Fruit fly (Drosophila melanogaster) Kc167 (cell line): ENCODE measurements around the gene CG7031.

Experiments used
- Myc ChIP-seq: fragments of >200 bp; optimal IDR thresholded peaks from 2 replicates; lab custom pipeline; 2017; ENCODE audit warnings: missing external identifiers
- Sin3A ChIP-seq: fragments of >200 bp; optimal IDR thresholded peaks from 2 replicates; lab custom pipeline; 2018; ENCODE audit warnings: missing external identifiers
- h ChIP-seq: fragments of >200 bp; optimal IDR thresholded peaks from 3 replicates; lab custom pipeline; 2018; ENCODE audit warnings: missing external identifiers
- insv ChIP-seq: fragments of >200 bp; optimal IDR thresholded peaks from 3 replicates; lab custom pipeline; 2018; ENCODE audit warnings: missing external identifiers
- psq ChIP-seq: fragments of >200 bp; optimal IDR thresholded peaks from 2 replicates; lab custom pipeline; 2017; ENCODE audit warnings: missing external identifiers
- ttk ChIP-seq: sonication (Bioruptor generic); optimal IDR thresholded peaks from 2 replicates; lab custom pipeline; 2017; ENCODE audit warnings: missing external identifiers

The CG7031 gene

DNA sequence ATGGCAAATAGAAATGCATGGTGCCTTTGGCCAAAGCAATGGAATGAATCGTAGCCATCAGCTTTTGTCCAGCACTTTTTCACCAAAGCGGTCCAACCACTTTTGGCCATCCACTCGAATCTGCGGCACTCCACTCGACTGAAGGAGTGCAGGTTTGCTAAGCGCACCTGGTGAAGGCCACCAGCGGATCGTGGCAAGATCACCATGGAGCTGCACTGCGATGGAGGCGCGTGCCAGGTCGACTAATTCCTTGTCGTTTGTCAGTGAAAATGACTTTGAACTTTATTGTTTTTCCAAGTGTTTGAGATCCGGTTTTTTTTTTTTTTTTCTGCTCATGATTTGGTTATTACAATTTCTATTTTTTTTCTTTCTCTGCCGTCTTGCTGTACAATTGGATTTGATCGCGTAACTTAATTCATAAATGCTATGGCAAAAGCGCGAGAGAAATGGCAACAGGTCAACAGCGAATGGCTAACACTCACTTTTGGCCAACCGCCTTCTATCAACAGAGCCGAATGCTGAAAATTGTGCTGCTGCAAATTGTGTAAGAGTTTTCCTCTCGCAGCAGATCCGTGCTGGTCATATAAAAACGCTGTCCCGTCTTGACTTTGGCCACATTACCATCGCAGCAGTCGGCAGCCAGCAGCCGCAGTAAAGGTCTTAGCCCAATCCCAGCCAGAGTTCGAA is at the start of gene CG7031:
Gene CG7031, plus strand, starts transcription at position 637 of the 687 bp plus-strand sequence.
- TF ChIP-seq ttk (lab: Kevin White, UChicago) (no peak), h (lab: Kevin White, UChicago) (no peak), insv (lab: Kevin White, UChicago) (no peak), Sin3A (lab: Kevin White, UChicago) (no peak), Myc (lab: Kevin White, UChicago) (no peak), psq (lab: Kevin White, UChicago) (no peak)

- TF ChIP-seq psq (lab: Kevin White, UChicago), result no peak
- no peak for TF ChIP-seq insv (lab: Kevin White, UChicago)
- TF ChIP-seq Myc (lab: Kevin White, UChicago), result no peak
- TF ChIP-seq h (lab: Kevin White, UChicago), result no peak
These were observed 48.8 kb upstream of the CG7031 start for dm6 chr3R:22755187-22755777.

DNA sequence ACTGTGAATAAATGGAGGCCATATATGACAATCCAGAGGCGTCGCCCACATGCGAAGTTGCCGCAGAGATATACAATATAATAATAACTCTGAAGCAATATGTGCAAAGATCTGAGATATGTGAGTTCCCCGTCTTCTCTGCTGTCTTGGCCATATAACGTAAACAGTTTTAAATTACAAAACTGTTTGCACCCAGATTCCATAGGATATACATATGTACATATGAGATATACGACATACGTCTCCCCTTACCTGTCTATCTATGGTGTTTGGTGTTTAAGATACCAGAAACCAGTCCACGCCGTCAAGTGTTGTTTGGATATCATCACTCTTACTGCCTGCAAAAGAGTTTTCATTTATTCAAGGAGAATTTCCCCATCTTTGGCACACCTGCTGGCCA is 47.8 kb upstream of the CG7031 start:
- no peak for TF ChIP-seq psq (lab: Kevin White, UChicago)
- TF ChIP-seq insv (lab: Kevin White, UChicago), result no peak
- no peak for TF ChIP-seq Sin3A (lab: Kevin White, UChicago)
- TF ChIP-seq ttk (lab: Kevin White, UChicago), result no peak
- TF ChIP-seq h (lab: Kevin White, UChicago), result no peak
- TF ChIP-seq Myc (lab: Kevin White, UChicago), result no peak

- TF ChIP-seq insv (lab: Kevin White, UChicago), result no peak
- TF ChIP-seq h (lab: Kevin White, UChicago), result no peak
- TF ChIP-seq psq (lab: Kevin White, UChicago), result no peak
- no peak for TF ChIP-seq Myc (lab: Kevin White, UChicago)
- TF ChIP-seq Sin3A (lab: Kevin White, UChicago), result no peak
- TF ChIP-seq ttk (lab: Kevin White, UChicago), result no peak
These were observed 47.0 kb upstream of the CG7031 start for dm6 chr3R:22757117-22757516.

DNA sequence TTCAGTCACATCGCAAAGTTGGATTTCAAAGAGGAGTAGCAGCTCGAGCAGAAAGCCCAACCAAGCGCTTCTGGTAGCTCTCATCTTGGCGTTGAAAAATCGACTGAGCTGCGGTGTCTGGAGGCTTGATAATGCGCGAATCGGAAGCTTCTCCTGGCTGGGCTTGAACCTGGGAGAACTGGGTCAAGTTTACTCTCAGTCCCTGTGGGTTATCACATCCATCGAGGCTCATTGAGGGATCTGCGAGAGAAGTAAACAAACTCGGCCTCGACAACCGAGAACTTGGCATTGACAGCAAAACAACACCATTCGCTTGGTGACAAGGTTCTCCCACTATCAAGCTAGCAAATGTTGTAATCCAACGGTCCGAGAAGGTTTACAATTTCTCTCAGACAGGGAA is 43.1 kb upstream of the CG7031 start, which contains the start of gene Nepl13:
Gene Nepl13, minus strand, starts transcription at position 89 of the 400 bp plus-strand sequence.
- TF ChIP-seq ttk (lab: Kevin White, UChicago) (no peak), insv (lab: Kevin White, UChicago) (no peak), h (lab: Kevin White, UChicago) (no peak), Sin3A (lab: Kevin White, UChicago) (no peak), Myc (lab: Kevin White, UChicago) (no peak), psq (lab: Kevin White, UChicago) (no peak)

- TF ChIP-seq insv (lab: Kevin White, UChicago), result no peak
- no peak for TF ChIP-seq psq (lab: Kevin White, UChicago)
These were observed 40.5 kb upstream of the CG7031 start, which contains the start of gene Nepl14 for dm6 chr3R:22763587-22763986. Gene Nepl14, minus strand, starts transcription at chr3R:22763711.

DNA sequence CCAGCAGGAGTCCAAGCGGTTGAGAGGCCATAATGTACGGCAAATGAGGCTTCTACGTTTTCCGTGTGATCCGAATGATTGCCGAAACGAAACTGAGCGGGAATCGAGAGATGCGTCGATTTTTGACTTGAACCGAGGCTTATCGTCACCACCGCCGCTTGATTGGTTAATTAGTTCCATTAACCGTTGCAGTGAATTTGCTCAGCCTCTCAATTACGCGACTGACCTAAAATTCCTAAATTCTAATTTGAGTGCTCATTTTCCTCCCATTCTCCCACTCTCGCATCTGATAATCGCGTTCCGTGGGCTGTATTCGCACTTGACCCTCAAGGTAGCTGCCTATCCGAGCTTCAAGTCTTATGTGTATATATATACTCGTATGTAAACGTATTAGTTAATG is 38.0 kb upstream of the CG7031 start, which contains the start of gene Nepl15:
Gene Nepl15, minus strand, starts transcription at position 101 of the 400 bp plus-strand sequence.
- TF ChIP-seq psq (lab: Kevin White, UChicago) (no peak), h (lab: Kevin White, UChicago) (no peak), insv (lab: Kevin White, UChicago) (no peak), Sin3A (lab: Kevin White, UChicago) (no peak), ttk (lab: Kevin White, UChicago) (no peak), Myc (lab: Kevin White, UChicago) (no peak)

- TF ChIP-seq Myc (lab: Kevin White, UChicago) (no peak), psq (lab: Kevin White, UChicago) (no peak), ttk (lab: Kevin White, UChicago) (no peak), h (lab: Kevin White, UChicago) (no peak)
These were observed 36.5 kb upstream of the CG7031 start, which contains the start of gene CG13841 for dm6 chr3R:22767599-22767998. Gene CG13841, minus strand, starts transcription at chr3R:22767699.

dm6 chr3R:22768633-22769032 is 35.5 kb upstream of the CG7031 start, which contains the start of gene CG43091:
Gene CG43091, minus strand, starts transcription at chr3R:22768733.
- TF ChIP-seq ttk (lab: Kevin White, UChicago), result no peak
- no peak for TF ChIP-seq Sin3A (lab: Kevin White, UChicago)
- no peak for TF ChIP-seq Myc (lab: Kevin White, UChicago)
- no peak for TF ChIP-seq psq (lab: Kevin White, UChicago)
- no peak for TF ChIP-seq h (lab: Kevin White, UChicago)
- TF ChIP-seq insv (lab: Kevin White, UChicago), result no peak

- TF ChIP-seq h (lab: Kevin White, UChicago) (no peak), Myc (lab: Kevin White, UChicago) (no peak), ttk (lab: Kevin White, UChicago) (no peak), insv (lab: Kevin White, UChicago) (no peak), Sin3A (lab: Kevin White, UChicago) (no peak), psq (lab: Kevin White, UChicago) (no peak)
These were observed 34.5 kb upstream of the CG7031 start, which contains the start of gene CG43092 for dm6 chr3R:22769567-22769966. Gene CG43092, minus strand, starts transcription at chr3R:22769667.

DNA sequence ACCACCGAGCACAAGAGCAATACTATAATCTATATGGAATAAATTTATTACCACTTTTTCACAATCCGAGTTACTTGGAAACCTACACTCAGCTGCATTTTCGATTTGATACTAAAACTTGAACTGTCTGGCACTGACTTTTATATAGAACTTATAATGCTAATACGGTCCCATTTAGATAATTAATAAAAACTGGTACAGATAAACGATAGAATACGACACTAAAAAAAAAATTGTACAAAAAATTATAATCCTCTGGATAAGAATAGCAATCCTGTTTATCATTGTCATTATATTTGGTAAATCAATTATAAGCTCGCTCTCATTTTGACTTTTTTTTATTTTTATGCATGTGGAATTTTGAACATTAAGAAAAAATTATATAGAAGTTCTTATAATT is 33.9 kb upstream of the CG7031 start, which contains the start of gene CG43093:
Gene CG43093, minus strand, starts transcription at position 101 of the 400 bp plus-strand sequence.
- TF ChIP-seq Sin3A (lab: Kevin White, UChicago) (no peak), ttk (lab: Kevin White, UChicago) (no peak), psq (lab: Kevin White, UChicago) (no peak), h (lab: Kevin White, UChicago) (no peak), insv (lab: Kevin White, UChicago) (no peak), Myc (lab: Kevin White, UChicago) (no peak)
